Fruit fly (Drosophila melanogaster) whole organism, embryonic: ENCODE measurements around the gene CG6527.

Source experiments
- Atf6 ChIP-seq: fragments of 200-800 bp; sonication (Bioruptor generic); IDR thresholded peaks from 2 replicates; pipeline ENCODE4 v1.3.6; 2022; ENCODE audit warnings: missing biosample characterization, missing genetic modification characterization
- Awh ChIP-seq: fragments of 200-800 bp; sonication (Bioruptor generic); IDR thresholded peaks from 2 replicates; pipeline ENCODE4, ENCODE4 v1.3.6; 2022; ENCODE audit warnings: missing biosample characterization, missing genetic modification characterization
- CG10147 ChIP-seq: fragments of 200-800 bp; sonication (Bioruptor generic); optimal IDR thresholded peaks from 2 replicates; lab custom pipeline; 2019; ENCODE audit warnings: missing biosample characterization, mild to moderate bottlenecking, missing genetic modification characterization, moderate library complexity
- CG10431 ChIP-seq: fragments of 200-800 bp; sonication (Bioruptor generic); optimal IDR thresholded peaks from 3 replicates; lab custom pipeline; 2018; ENCODE audit warnings: missing biosample characterization, mild to moderate bottlenecking, missing genetic modification characterization
- CG11504 ChIP-seq: fragments of 200-800 bp; sonication (Bioruptor generic); optimal IDR thresholded peaks from 3 replicates; lab custom pipeline; 2019; ENCODE audit warnings: missing biosample characterization, mild to moderate bottlenecking, missing genetic modification characterization, moderate library complexity
- CG13296 ChIP-seq: fragments of 200-800 bp; sonication (Bioruptor generic); optimal IDR thresholded peaks from 3 replicates; lab custom pipeline; 2018; ENCODE audit warnings: missing biosample characterization, mild to moderate bottlenecking, missing genetic modification characterization
- CG13894 ChIP-seq: fragments of 200-800 bp; sonication (Bioruptor generic); optimal IDR thresholded peaks from 3 replicates; lab custom pipeline; 2018; ENCODE audit warnings: missing biosample characterization, mild to moderate bottlenecking, missing genetic modification characterization, moderate library complexity
- CG14441 ChIP-seq: fragments of 200-800 bp; sonication (Bioruptor generic); IDR thresholded peaks from 2 replicates; pipeline ENCODE4 v1.3.6; 2022; ENCODE audit warnings: missing biosample characterization, missing genetic modification characterization
- CG15269 ChIP-seq: fragments of 200-800 bp; sonication (Bioruptor generic); optimal IDR thresholded peaks from 2 replicates; lab custom pipeline; 2018; ENCODE audit warnings: missing biosample characterization, mild to moderate bottlenecking, missing genetic modification characterization, moderate library complexity
- CG17186 ChIP-seq: fragments of 200-800 bp; sonication (Bioruptor generic); optimal IDR thresholded peaks from 3 replicates; lab custom pipeline; 2017; ENCODE audit warnings: missing biosample characterization, missing genetic modification reagents, missing genetic modification characterization
- CG18599 ChIP-seq: fragments of 200-800 bp; sonication (Bioruptor generic); optimal IDR thresholded peaks from 3 replicates; lab custom pipeline; 2017; ENCODE audit warnings: missing biosample characterization, missing genetic modification characterization, mild to moderate bottlenecking, moderate library complexity, missing genetic modification reagents
- CG2120 ChIP-seq: fragments of 200-800 bp; sonication (Bioruptor generic); optimal IDR thresholded peaks from 3 replicates; lab custom pipeline; 2016; ENCODE audit warnings: missing biosample characterization, missing genetic modification characterization
- CG2678 ChIP-seq: fragments of 200-800 bp; sonication (Bioruptor generic); optimal IDR thresholded peaks from 3 replicates; lab custom pipeline; 2019; ENCODE audit warnings: missing biosample characterization, mild to moderate bottlenecking, missing genetic modification characterization, moderate library complexity
- CG2712 ChIP-seq: fragments of 200-800 bp; optimal IDR thresholded peaks from 3 replicates; lab custom pipeline; 2019; ENCODE audit warnings: missing biosample characterization, mild to moderate bottlenecking, missing genetic modification characterization, moderate library complexity
- CG30403 ChIP-seq: fragments of 200-800 bp; sonication (Bioruptor generic); optimal IDR thresholded peaks from 3 replicates; lab custom pipeline; 2016; ENCODE audit warnings: missing biosample characterization, missing genetic modification characterization
- CG3163 ChIP-seq: fragments of 200-800 bp; sonication (Bioruptor generic); optimal IDR thresholded peaks from 3 replicates; lab custom pipeline; 2016; ENCODE audit warnings: missing biosample characterization, missing genetic modification characterization
- CG3281 ChIP-seq: fragments of 200-800 bp; sonication (Bioruptor generic); optimal IDR thresholded peaks from 3 replicates; lab custom pipeline; 2017; ENCODE audit warnings: missing biosample characterization, mild to moderate bottlenecking, missing genetic modification characterization
- CG5953 ChIP-seq: fragments of 200-800 bp; sonication (Bioruptor generic); IDR thresholded peaks from 2 replicates; pipeline ENCODE4 v1.3.6; 2022; ENCODE audit warnings: missing biosample characterization, missing genetic modification characterization
- CG7556 ChIP-seq: fragments of 200-800 bp; sonication (Bioruptor generic); optimal IDR thresholded peaks from 2 replicates; lab custom pipeline; 2017; ENCODE audit warnings: missing biosample characterization, mild to moderate bottlenecking, missing genetic modification characterization
- CTCF ChIP-seq: fragments of 200-800 bp; sonication (Bioruptor generic); optimal IDR thresholded peaks from 2 replicates; lab custom pipeline; 2017; ENCODE audit warnings: missing biosample characterization, mild to moderate bottlenecking, missing genetic modification characterization, moderate library complexity
- Dip3 ChIP-seq: fragments of 200-800 bp; sonication (Bioruptor generic); optimal IDR thresholded peaks from 3 replicates; lab custom pipeline; 2016; ENCODE audit warnings: missing biosample characterization, missing genetic modification characterization
- E2f2 ChIP-seq: fragments of 200-800 bp; sonication (Bioruptor generic); IDR thresholded peaks from 2 replicates; pipeline ENCODE4 v1.3.6; 2022; ENCODE audit warnings: missing biosample characterization, missing genetic modification characterization
- Fer1 ChIP-seq: fragments of 200-800 bp; sonication (Bioruptor generic); optimal IDR thresholded peaks from 2 replicates; lab custom pipeline; 2017; ENCODE audit warnings: missing biosample characterization, mild to moderate bottlenecking, missing genetic modification characterization
- Fer3 ChIP-seq: fragments of 200-800 bp; sonication (Bioruptor generic); optimal IDR thresholded peaks from 2 replicates; lab custom pipeline; 2018; ENCODE audit warnings: missing biosample characterization, mild to moderate bottlenecking, missing genetic modification characterization, moderate library complexity
- Hand ChIP-seq: fragments of 200-800 bp; sonication (Bioruptor generic); optimal IDR thresholded peaks from 2 replicates; lab custom pipeline; 2017; ENCODE audit warnings: mild to moderate bottlenecking, missing biosample characterization, missing genetic modification reagents, missing genetic modification characterization
- Med ChIP-seq: fragments of 200-800 bp; sonication (Bioruptor generic); peaks from one replicate; lab custom pipeline; 2016; ENCODE audit warnings: missing biosample characterization, missing genetic modification characterization, mild to moderate bottlenecking, inconsistent platforms, moderate library complexity
- Meics ChIP-seq: fragments of 200-800 bp; sonication (Bioruptor generic); optimal IDR thresholded peaks from 2 replicates; lab custom pipeline; 2017; ENCODE audit warnings: missing biosample characterization, mild to moderate bottlenecking, missing genetic modification characterization
- NC2β ChIP-seq: fragments of 200-800 bp; sonication (Bioruptor generic); optimal IDR thresholded peaks from 2 replicates; lab custom pipeline; 2016; ENCODE audit warnings: missing biosample characterization, missing genetic modification characterization
- Neu2 ChIP-seq: fragments of 200-800 bp; sonication (Bioruptor generic); optimal IDR thresholded peaks from 3 replicates; lab custom pipeline; 2016; ENCODE audit warnings: missing biosample characterization, missing genetic modification characterization, borderline replicate concordance
- Ptx1 ChIP-seq: fragments of 200-800 bp; sonication (Bioruptor generic); IDR thresholded peaks from 2 replicates; pipeline ENCODE4 v1.3.6; 2022; ENCODE audit warnings: missing biosample characterization, missing genetic modification characterization
- Sin3A ChIP-seq: fragments of >200 bp; optimal IDR thresholded peaks from 2 replicates; lab custom pipeline; 2018
- Sox100B ChIP-seq: fragments of 200-800 bp; sonication (Bioruptor generic); optimal IDR thresholded peaks from 3 replicates; lab custom pipeline; 2018; ENCODE audit warnings: missing biosample characterization, mild to moderate bottlenecking, missing genetic modification characterization
- Sox102F ChIP-seq: fragments of 200-800 bp; sonication (Bioruptor generic); optimal IDR thresholded peaks from 2 replicates; lab custom pipeline; 2018; ENCODE audit warnings: missing biosample characterization, mild to moderate bottlenecking, missing genetic modification characterization, moderate library complexity
- Spps ChIP-seq: fragments of 200-800 bp; sonication (Bioruptor generic); optimal IDR thresholded peaks from 2 replicates; lab custom pipeline; 2018; ENCODE audit warnings: missing biosample characterization, mild to moderate bottlenecking, missing genetic modification characterization
- Stat92E ChIP-seq, 3 experiments: fragments of >200 bp in 2 of 3; fragments of 200-800 bp in 1 of 3; sonication (Bioruptor generic) in 1 of 3; optimal IDR thresholded peaks; 2 replicates each; lab custom pipeline; 2017 to 2019; ENCODE audit warnings: missing biosample characterization in 3 of 3, missing genetic modification characterization in 3 of 3, mild to moderate bottlenecking in 1 of 3, moderate library complexity in 1 of 3
- Trl ChIP-seq, 3 experiments: fragments of >200 bp in 2 of 3; fragments of 200-800 bp in 1 of 3; sonication (Bioruptor generic) in 1 of 3; optimal IDR thresholded peaks; 2 replicates in 1 of 3; 3 replicates in 2 of 3; lab custom pipeline; 2016 to 2017; ENCODE audit warnings: missing biosample characterization in 1 of 3, missing genetic modification characterization in 1 of 3
- YL-1 ChIP-seq: fragments of 200-800 bp; sonication (Bioruptor generic); optimal IDR thresholded peaks from 3 replicates; lab custom pipeline; 2017; ENCODE audit warnings: missing biosample characterization, mild to moderate bottlenecking, missing genetic modification characterization
- bigmax ChIP-seq: fragments of 200-800 bp; sonication (Bioruptor generic); optimal IDR thresholded peaks from 2 replicates; lab custom pipeline; 2018; ENCODE audit warnings: missing biosample characterization, mild to moderate bottlenecking, missing genetic modification characterization
- cato ChIP-seq: fragments of 200-800 bp; sonication (Bioruptor generic); optimal IDR thresholded peaks from 2 replicates; lab custom pipeline; 2016; ENCODE audit warnings: missing biosample characterization, missing genetic modification characterization, borderline replicate concordance
- cwo ChIP-seq: fragments of 200-800 bp; sonication (Bioruptor generic); optimal IDR thresholded peaks from 3 replicates; lab custom pipeline; 2017; ENCODE audit warnings: missing biosample characterization, missing genetic modification characterization, mild to moderate bottlenecking, moderate library complexity, missing genetic modification reagents
- dmrt99B ChIP-seq: fragments of 200-800 bp; sonication (Bioruptor generic); optimal IDR thresholded peaks from 2 replicates; lab custom pipeline; 2018; ENCODE audit warnings: missing biosample characterization, mild to moderate bottlenecking, missing genetic modification characterization, moderate library complexity
- gem ChIP-seq: fragments of 200-800 bp; sonication (Bioruptor generic); optimal IDR thresholded peaks from 2 replicates; lab custom pipeline; 2019; ENCODE audit warnings: missing biosample characterization, mild to moderate bottlenecking, missing genetic modification characterization, moderate library complexity
- grau ChIP-seq: fragments of 200-800 bp; optimal IDR thresholded peaks from 3 replicates; lab custom pipeline; 2019; ENCODE audit warnings: missing biosample characterization, mild to moderate bottlenecking, missing genetic modification characterization, moderate library complexity
- gsb ChIP-seq: fragments of 200-800 bp; sonication (Bioruptor generic); IDR thresholded peaks from 2 replicates; pipeline ENCODE4 v1.3.6; 2022; ENCODE audit warnings: missing biosample characterization, missing genetic modification characterization
- inv ChIP-seq: fragments of 200-800 bp; sonication (Bioruptor generic); IDR thresholded peaks from 2 replicates; pipeline ENCODE4 v1.3.6; 2022; ENCODE audit warnings: missing biosample characterization, missing genetic modification characterization; ENCODE audit not compliant: partially characterized antibody
- ken ChIP-seq: fragments of 200-800 bp; sonication (Bioruptor generic); IDR thresholded peaks from 3 replicates; pipeline ENCODE4 v1.3.6; 2022; ENCODE audit warnings: missing biosample characterization, missing genetic modification characterization
- kni ChIP-seq: fragments of 200-800 bp; sonication (Bioruptor generic); optimal IDR thresholded peaks from 3 replicates; lab custom pipeline; 2017; ENCODE audit warnings: mild to moderate bottlenecking, missing biosample characterization, missing genetic modification reagents, missing genetic modification characterization
- lab ChIP-seq: fragments of 200-800 bp; sonication (Bioruptor generic); optimal IDR thresholded peaks from 3 replicates; lab custom pipeline; 2017; ENCODE audit warnings: missing biosample characterization, missing genetic modification characterization, mild to moderate bottlenecking, moderate library complexity, missing genetic modification reagents
- onecut ChIP-seq: fragments of 200-800 bp; sonication (Bioruptor generic); IDR thresholded peaks from 2 replicates; pipeline ENCODE4 v1.3.6; 2022; ENCODE audit warnings: missing biosample characterization, missing genetic modification characterization
- schlank ChIP-seq: fragments of 200-800 bp; sonication (Bioruptor generic); optimal IDR thresholded peaks from 2 replicates; lab custom pipeline; 2018; ENCODE audit warnings: missing biosample characterization, mild to moderate bottlenecking, missing genetic modification characterization

CG6527 gene

dm6 chr3L:10558982-10559381, at the start of gene CG6527:
CG6527 (minus strand) TSS chr3L:10559082.
- no peak for TF ChIP-seq bigmax (GFP tag; lab: Kevin White, UChicago)
- TF ChIP-seq inv (GFP tag; lab: Robert Waterston, UW) = no peak
- no peak for TF ChIP-seq Med (GFP tag; lab: Kevin White, UChicago)
- TF ChIP-seq CG5953 (GFP tag; lab: Robert Waterston, UW) = no peak
- no peak for TF ChIP-seq CG2712
- no peak for TF ChIP-seq ken (GFP tag; lab: Robert Waterston, UW)
- TF ChIP-seq Trl (optimal IDR thresholded peaks at IDR 0.05; lab: Kevin White, UChicago) = no peak
- no peak for TF ChIP-seq Trl (GFP tag; optimal IDR thresholded peaks at IDR 0.05; lab: Kevin White, UChicago)
- TF ChIP-seq NC2β (GFP tag; lab: Kevin White, UChicago) = no peak
- TF ChIP-seq Awh = no peak
- no peak for TF ChIP-seq Sox102F (GFP tag; lab: Kevin White, UChicago)
- TF ChIP-seq gsb (GFP tag; lab: Robert Waterston, UW) = no peak
- no peak for TF ChIP-seq CG3163 (GFP tag; lab: Kevin White, UChicago)
- no peak for TF ChIP-seq kni
- TF ChIP-seq Fer3 = no peak
- TF ChIP-seq YL-1 = no peak
- TF ChIP-seq CTCF (GFP tag; lab: Kevin White, UChicago) = no peak
- no peak for TF ChIP-seq CG10431
- TF ChIP-seq Spps (tag; lab: Kevin White, UChicago) = no peak

dm6 chr3L:10599512-10599911, 40.6 kb upstream of the CG6527 start:
- TF ChIP-seq cwo (peak; percentile 34), CG2120 (peak; percentile 8), schlank (tag; lab: Kevin White, UChicago) (no peak), dmrt99B (tag; lab: Kevin White, UChicago) (peak; percentile 15), cato (GFP tag; lab: Kevin White, UChicago) (no peak), Atf6 (GFP tag; lab: Robert Waterston, UW) (no peak), CG10147 (GFP tag; lab: Kevin White, UChicago) (peak; percentile 47), CG13296 (GFP tag; lab: Kevin White, UChicago) (peak; percentile 32), CG7556 (peak; percentile 10), CG18599 (GFP tag; lab: Kevin White, UChicago) (peak; percentile 72), Sin3A (lab: Kevin White, UChicago) (no peak), CG17186 (GFP tag; lab: Kevin White, UChicago) (no peak), CG2678 (peak; percentile 52), CG13894 (tag; lab: Kevin White, UChicago) (peak; percentile 14), CG14441 (GFP tag; lab: Robert Waterston, UW) (no peak), CG15269 (tag; lab: Kevin White, UChicago) (peak; percentile 19), Stat92E (GFP tag; optimal IDR thresholded peaks at IDR 0.05; lab: Kevin White, UChicago) (no peak), Dip3 (GFP tag; lab: Kevin White, UChicago) (no peak), Sox100B (no peak), gem (tag; lab: Kevin White, UChicago) (peak; percentile 25), CG3281 (peak; percentile 2), CG11504 (peak; percentile 27), Neu2 (GFP tag; lab: Kevin White, UChicago) (no peak), Hand (GFP tag; lab: Kevin White, UChicago) (peak; percentile 13), Fer3 (peak; percentile 2), CG30403 (GFP tag; lab: Kevin White, UChicago) (no peak), Fer1 (peak; percentile 42), Med (GFP tag; lab: Kevin White, UChicago) (peak; percentile 47), onecut (no peak), Ptx1 (GFP tag; lab: Robert Waterston, UW) (peak; percentile 8; the same call in 1 of the 2 replicates), E2f2 (GFP tag; lab: Robert Waterston, UW) (no peak), grau (tag; lab: Kevin White, UChicago) (peak; percentile 20), Meics (GFP tag; lab: Kevin White, UChicago) (peak; percentile 28), lab (GFP tag; lab: Kevin White, UChicago) (peak; percentile 39)
